Fruit fly (Drosophila melanogaster): ENCODE measurements around the gene CG7568.
A peak's percentile ranks its signal among the peaks of the same experiment; 100 is the strongest.

The CG7568 gene

dm6 chr3R:29584266-29584665 lies 16.4 kb downstream of the CG7568 start (continued):
- TF ChIP-seq vri (GFP tag; optimal IDR thresholded peaks at IDR 0.05) (no peak), CG11762 (GFP tag; optimal IDR thresholded peaks at IDR 0.05; ENCODE audit: insufficient read depth) (no peak), CG6854 (GFP tag; optimal IDR thresholded peaks at IDR 0.05) (no peak), Ets96B (tag; optimal IDR thresholded peaks at IDR 0.05) (no peak), CG32006 (GFP tag; optimal IDR thresholded peaks at IDR 0.05) (peak; percentile 62), CG6792 (GFP tag; optimal IDR thresholded peaks at IDR 0.05) (no peak), CG9139 (GFP tag; optimal IDR thresholded peaks at IDR 0.05) (no peak), CG6163 (GFP tag; IDR thresholded peaks at IDR 0.05) (peak; percentile 61; the same call in 2 of the 3 replicates), achi (GFP tag; optimal IDR thresholded peaks at IDR 0.05) (no peak), Sox102F (GFP tag; optimal IDR thresholded peaks at IDR 0.05) (no peak), CG8632 (GFP tag; optimal IDR thresholded peaks at IDR 0.05) (no peak), Hr39 (GFP tag; optimal IDR thresholded peaks at IDR 0.05) (no peak), Ets21C (GFP tag; optimal IDR thresholded peaks at IDR 0.05) (no peak), pdm3 (GFP tag; optimal IDR thresholded peaks at IDR 0.05) (no peak)

- TF ChIP-seq topi (GFP tag; optimal IDR thresholded peaks at IDR 0.05) (no peak), pdm3 (GFP tag; optimal IDR thresholded peaks at IDR 0.05) (no peak), CG6854 (GFP tag; optimal IDR thresholded peaks at IDR 0.05) (no peak), fd59A (GFP tag; optimal IDR thresholded peaks at IDR 0.05) (no peak), Met (GFP tag; optimal IDR thresholded peaks at IDR 0.05) (no peak), Sox15 (GFP tag; optimal IDR thresholded peaks at IDR 0.05) (no peak), Ets21C (GFP tag; optimal IDR thresholded peaks at IDR 0.05) (no peak), CG9139 (GFP tag; optimal IDR thresholded peaks at IDR 0.05) (no peak), ss (GFP tag; optimal IDR thresholded peaks at IDR 0.05) (no peak)
Observed at dm6 chr3R:29583299-29583698, 17.4 kb downstream of the CG7568 start.

dm6 chr3R:29581420-29581819 lies 19.2 kb downstream of the CG7568 start:
- TF ChIP-seq Met (GFP tag; optimal IDR thresholded peaks at IDR 0.05) (peak; percentile 11), Eip78C (GFP tag) (peak; percentile 72), svp (GFP tag) (peak; percentile 52), cyc (GFP tag; optimal IDR thresholded peaks at IDR 0.05) (no peak), CG34406 (GFP tag; optimal IDR thresholded peaks at IDR 0.05) (peak; percentile 1), Ets96B (tag; optimal IDR thresholded peaks at IDR 0.05) (peak; percentile 19), Hr4 (GFP tag; optimal IDR thresholded peaks at IDR 0.05) (no peak), CG10631 (GFP tag; optimal IDR thresholded peaks at IDR 0.05) (peak; percentile 11), fd59A (GFP tag; optimal IDR thresholded peaks at IDR 0.05) (no peak)

dm6 chr3R:29576009-29576408 lies 24.7 kb downstream of the CG7568 start:
- TF ChIP-seq fkh (GFP tag; optimal IDR thresholded peaks at IDR 0.05), result peak; percentile 48
- TF ChIP-seq Ets21C (GFP tag; optimal IDR thresholded peaks at IDR 0.05), result no peak

- TF ChIP-seq Met (GFP tag; optimal IDR thresholded peaks at IDR 0.05), result no peak
- TF ChIP-seq Gug (GFP tag; IDR thresholded peaks at IDR 0.05), result no peak
- no peak for TF ChIP-seq fd59A (GFP tag; optimal IDR thresholded peaks at IDR 0.05)
- TF ChIP-seq spab (GFP tag; optimal IDR thresholded peaks at IDR 0.05), result no peak
- TF ChIP-seq svp (GFP tag), result no peak
- TF ChIP-seq CG32006 (GFP tag; optimal IDR thresholded peaks at IDR 0.05), result no peak
- TF ChIP-seq Ets96B (tag; optimal IDR thresholded peaks at IDR 0.05), result no peak
- no peak for TF ChIP-seq CG31627 (GFP tag; optimal IDR thresholded peaks at IDR 0.05)
- TF ChIP-seq CG11762 (GFP tag; optimal IDR thresholded peaks at IDR 0.05; ENCODE audit: insufficient read depth), result no peak
Observed at dm6 chr3R:29572040-29572648, 28.5 kb downstream of the CG7568 start.

- TF ChIP-seq CG6792 (GFP tag; optimal IDR thresholded peaks at IDR 0.05), result peak; percentile 27
- no peak for TF ChIP-seq Ets21C (GFP tag; optimal IDR thresholded peaks at IDR 0.05)
- TF ChIP-seq CG6854 (GFP tag; optimal IDR thresholded peaks at IDR 0.05), result no peak
- TF ChIP-seq Blimp-1 (GFP tag; optimal IDR thresholded peaks at IDR 0.05), result no peak
- peak; percentile 11 for TF ChIP-seq OdsH (GFP tag; optimal IDR thresholded peaks at IDR 0.05)
- TF ChIP-seq Eip75B (GFP tag; optimal IDR thresholded peaks at IDR 0.05), result peak; percentile 17
- no peak for TF ChIP-seq Eip93F (GFP tag; optimal IDR thresholded peaks at IDR 0.05)
- TF ChIP-seq net (GFP tag; optimal IDR thresholded peaks at IDR 0.05), result peak; percentile 15
- peak; percentile 43 for TF ChIP-seq fd59A (GFP tag; optimal IDR thresholded peaks at IDR 0.05)
- TF ChIP-seq Lpt (GFP tag; optimal IDR thresholded peaks at IDR 0.05), result no peak
- peak; percentile 65 for TF ChIP-seq CG6808 (GFP tag; optimal IDR thresholded peaks at IDR 0.05)
- TF ChIP-seq CG10631 (GFP tag; optimal IDR thresholded peaks at IDR 0.05), result peak; percentile 61
- TF ChIP-seq CG11294 (GFP tag; IDR thresholded peaks at IDR 0.05), result no peak
- no peak for TF ChIP-seq CG11762 (GFP tag; optimal IDR thresholded peaks at IDR 0.05; ENCODE audit: insufficient read depth)
- no peak for TF ChIP-seq dac (GFP tag; optimal IDR thresholded peaks at IDR 0.05)
- no peak for TF ChIP-seq topi (GFP tag; optimal IDR thresholded peaks at IDR 0.05)
- 0 out of 3 replicates have a peak, but pooled peaks have one; percentile 20 for TF ChIP-seq CG6163 (GFP tag; IDR thresholded peaks at IDR 0.05)
- TF ChIP-seq svp (GFP tag), result peak; percentile 44
- TF ChIP-seq CG16779 (tag; optimal IDR thresholded peaks at IDR 0.05), result no peak
Observed at dm6 chr3R:29570239-29570814, 30.3 kb downstream of the CG7568 start.

Measured in whole organism, prepupa.